Fruit fly (Drosophila melanogaster) ovary, adult (tissue): ENCODE results near the gene Mst84Da.

Source experiments
- CG17801 ChIP-seq: fragments of 200-800 bp; optimal IDR thresholded peaks from 2 replicates; lab custom pipeline; 2019; ENCODE audit warnings: missing biosample characterization, mild to moderate bottlenecking, missing genetic modification characterization, moderate library complexity; ENCODE audit not compliant: partially characterized antibody

Mst84Da gene

DNA sequence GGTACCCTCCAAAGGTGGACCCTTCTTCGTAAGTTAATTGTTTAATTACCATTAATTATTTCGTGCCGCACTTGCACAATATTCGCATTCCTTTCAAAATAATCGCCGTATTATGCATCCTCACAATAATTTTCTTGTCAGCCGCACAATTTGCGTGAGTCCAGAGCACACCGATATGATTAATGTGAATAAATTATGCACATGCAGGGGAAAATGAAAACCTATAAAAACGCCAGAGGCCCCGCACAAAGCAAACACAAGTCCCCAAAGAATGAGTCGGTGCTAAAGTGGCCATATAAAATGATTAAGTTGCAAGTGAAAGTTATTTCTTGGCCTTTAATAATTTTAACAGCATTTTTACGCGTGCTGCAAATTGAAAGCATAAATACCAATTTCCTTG lies 40.9 kb downstream of the Mst84Da start, which contains the start of gene Ir84a:
Ir84a (plus strand) TSS at position 301 of the 400 bp plus-strand sequence.
- no peak for TF ChIP-seq CG17801 (GFP tag; lab: Kevin White, UChicago)
